Fruit fly (Drosophila melanogaster): ENCODE results near the gene CG44290.

dm6 chr3R:27441219-27441808, 570 bp upstream of the CG44290 start:
- TF ChIP-seq ttk (optimal IDR thresholded peaks at IDR 0.05): no peak
- TF ChIP-seq Myc (optimal IDR thresholded peaks at IDR 0.05): no peak
- no peak for TF ChIP-seq h (optimal IDR thresholded peaks at IDR 0.05)
